Worm (Caenorhabditis elegans) whole organism, early embryonic: ENCODE data around the gene srsx-31.
"Not testable (repeated sequence)": the region's sequence is repeated elsewhere in the genome, so short reads cannot be mapped to it uniquely, and the experiment has no call there.

Experiments
- B0310.2 ChIP-seq: sonication (generic microtip); optimal IDR thresholded peaks from 2 replicates; lab custom pipeline; 2016; ENCODE audit warnings: mild to moderate bottlenecking, missing genetic modification characterization, missing compliant biosample characterization
- F13C5.2 ChIP-seq: sonication (generic microtip); optimal IDR thresholded peaks from 2 replicates; lab custom pipeline; 2017; ENCODE audit warnings: mild to moderate bottlenecking, missing genetic modification characterization, inconsistent platforms, missing compliant biosample characterization
- aly-1 ChIP-seq: sonication (generic microtip); optimal IDR thresholded peaks from 2 replicates; lab custom pipeline; 2016; ENCODE audit warnings: missing genetic modification characterization, missing compliant biosample characterization
- ama-1 ChIP-seq: fragments of 150-350 bp; optimal IDR thresholded peaks from 2 replicates; lab custom pipeline; 2014
- ceh-13 ChIP-seq: fragments of 200-800 bp; sonication (Bioruptor generic); optimal IDR thresholded peaks from 2 replicates; lab custom pipeline; 2018; ENCODE audit warnings: mild to moderate bottlenecking, missing genetic modification characterization, missing compliant biosample characterization
- ceh-36 ChIP-seq: sonication (generic microtip); optimal IDR thresholded peaks from 2 replicates; lab custom pipeline; 2016; ENCODE audit warnings: missing genetic modification characterization, inconsistent platforms, missing compliant biosample characterization
- ets-7 ChIP-seq: sonication (generic microtip); optimal IDR thresholded peaks from 2 replicates; lab custom pipeline; 2016; ENCODE audit warnings: missing genotype, missing genetic modification characterization, missing compliant biosample characterization
- flt-1 ChIP-seq: fragments of 200-800 bp; sonication (Bioruptor generic); IDR thresholded peaks from 2 replicates; pipeline ENCODE4 v1.3.6; 2022; ENCODE audit warnings: missing genetic modification characterization, missing compliant biosample characterization
- hmbx-1 ChIP-seq: sonication (generic microtip); optimal IDR thresholded peaks from 2 replicates; lab custom pipeline; 2016; ENCODE audit warnings: mild to moderate bottlenecking, missing genetic modification characterization, missing compliant biosample characterization
- hmg-4 ChIP-seq: fragments of 200-800 bp; sonication (Bioruptor generic); optimal IDR thresholded peaks from 2 replicates; lab custom pipeline; 2018; ENCODE audit warnings: mild to moderate bottlenecking, missing genetic modification characterization, missing compliant biosample characterization
- hnd-1 ChIP-seq: sonication (generic microtip); optimal IDR thresholded peaks from 2 replicates; lab custom pipeline; 2016; ENCODE audit warnings: missing genetic modification characterization, missing compliant biosample characterization
- pes-1 ChIP-seq: fragments of 200-800 bp; sonication (Bioruptor generic); IDR thresholded peaks from 2 replicates; pipeline ENCODE4 v1.3.6; 2022; ENCODE audit warnings: missing genetic modification reagents, missing genetic modification characterization, missing compliant biosample characterization
- scrt-1 ChIP-seq: fragments of 200-800 bp; sonication (Bioruptor generic); IDR thresholded peaks from 2 replicates; pipeline ENCODE4 v1.3.6; 2022; ENCODE audit warnings: missing genetic modification characterization, missing compliant biosample characterization
- sea-1 ChIP-seq: fragments of 200-800 bp; sonication (Bioruptor generic); conservative IDR thresholded peaks from 2 replicates; pipeline ENCODE4 v1.3.6; 2022; ENCODE audit warnings: missing genetic modification characterization, missing compliant biosample characterization
- tbx-11 ChIP-seq: fragments of 200-800 bp; sonication (Bioruptor generic); IDR thresholded peaks from 2 replicates; pipeline ENCODE4 v1.3.6; 2022; ENCODE audit warnings: missing genetic modification characterization, missing compliant biosample characterization
- tbx-37 ChIP-seq: fragments of 200-800 bp; sonication (Bioruptor generic); conservative IDR thresholded peaks from 2 replicates; pipeline ENCODE4 v1.3.6; 2022; ENCODE audit warnings: missing genetic modification reagents, missing genetic modification characterization, missing compliant biosample characterization
- tra-4 ChIP-seq: sonication (generic microtip); optimal IDR thresholded peaks from 2 replicates; lab custom pipeline; 2017; ENCODE audit warnings: missing genetic modification characterization, missing compliant biosample characterization

srsx-31 gene

ce11 chrV:11290888-11291287, 36.0 kb upstream of the srsx-31 start, which contains the start of gene C03E10.1:
Gene C03E10.1 (plus strand): TSS chrV:11291188.
- TF ChIP-seq ets-7 (tag; lab: Kevin White, UChicago) (no peak), hmbx-1 (tag; lab: Kevin White, UChicago) (no peak), hnd-1 (tag; lab: Kevin White, UChicago) (no peak), scrt-1 (GFP tag; lab: Robert Waterston, UW) (no peak), flt-1 (no peak)

ce11 chrV:11286114-11286513, 31.2 kb upstream of the srsx-31 start, which contains the start of gene C03E10.3:
Gene C03E10.3 (plus strand): TSS chrV:11286414.
- TF ChIP-seq ama-1 (lab: Kevin White, UChicago); flt-1; tbx-11 (GFP tag; lab: Robert Waterston, UW): not testable (repeated sequence)

- TF ChIP-seq tbx-11 (GFP tag; lab: Robert Waterston, UW), result no peak
- TF ChIP-seq ceh-36 (tag; lab: Kevin White, UChicago), result no peak
- TF ChIP-seq flt-1, result no peak
- no peak for TF ChIP-seq scrt-1 (GFP tag; lab: Robert Waterston, UW)
- no peak for TF ChIP-seq aly-1 (tag; lab: Kevin White, UChicago)
- TF ChIP-seq ets-7 (tag; lab: Kevin White, UChicago), result no peak
These were observed 27.4 kb upstream of the srsx-31 start, which contains the start of gene gly-20 for ce11 chrV:11282272-11282671. Gene gly-20 (plus strand): TSS chrV:11282572.

ce11 chrV:11281414-11282209, 26.7 kb upstream of the srsx-31 start:
- TF ChIP-seq ceh-13 (GFP tag; lab: Kevin White, UChicago), result no peak
- TF ChIP-seq hmg-4 (GFP tag; lab: Kevin White, UChicago), result peak; percentile 52

- TF ChIP-seq F13C5.2, result no peak
- no peak for TF ChIP-seq ets-7 (tag; lab: Kevin White, UChicago)
- TF ChIP-seq tbx-37 (GFP tag; lab: Robert Waterston, UW), result no peak
- TF ChIP-seq pes-1, result no peak
These were observed 24.7 kb upstream of the srsx-31 start for ce11 chrV:11279564-11279963.

- TF ChIP-seq scrt-1 (GFP tag; lab: Robert Waterston, UW) (no peak), pes-1 (no peak), tra-4 (tag; lab: Kevin White, UChicago) (no peak), F13C5.2 (no peak), ceh-36 (tag; lab: Kevin White, UChicago) (no peak), B0310.2 (tag; lab: Kevin White, UChicago) (no peak), hmg-4 (GFP tag; lab: Kevin White, UChicago) (no peak), hmbx-1 (tag; lab: Kevin White, UChicago) (no peak), aly-1 (tag; lab: Kevin White, UChicago) (no peak), ceh-13 (GFP tag; lab: Kevin White, UChicago) (no peak), tbx-37 (GFP tag; lab: Robert Waterston, UW) (no peak), hnd-1 (tag; lab: Kevin White, UChicago) (no peak), flt-1 (no peak)
These were observed 18.0 kb upstream of the srsx-31 start, which contains the start of gene clec-223 for ce11 chrV:11272848-11273247. Gene clec-223 (plus strand): TSS chrV:11273148.

ce11 chrV:11271051-11271450, 16.2 kb upstream of the srsx-31 start, which contains the start of gene clec-222:
Gene clec-222 (plus strand): TSS chrV:11271351.
- no peak for TF ChIP-seq sea-1
- TF ChIP-seq ceh-36 (tag; lab: Kevin White, UChicago), result no peak
- TF ChIP-seq tbx-11 (GFP tag; lab: Robert Waterston, UW), result no peak
- no peak for TF ChIP-seq ama-1 (lab: Kevin White, UChicago)
- TF ChIP-seq hnd-1 (tag; lab: Kevin White, UChicago), result no peak
- TF ChIP-seq tbx-37 (GFP tag; lab: Robert Waterston, UW), result no peak
- TF ChIP-seq aly-1 (tag; lab: Kevin White, UChicago), result no peak
- TF ChIP-seq B0310.2 (tag; lab: Kevin White, UChicago), result no peak
- no peak for TF ChIP-seq flt-1
- no peak for TF ChIP-seq pes-1
- no peak for TF ChIP-seq hmg-4 (GFP tag; lab: Kevin White, UChicago)
- no peak for TF ChIP-seq hmbx-1 (tag; lab: Kevin White, UChicago)
- no peak for TF ChIP-seq ets-7 (tag; lab: Kevin White, UChicago)
- no peak for TF ChIP-seq F13C5.2

ce11 chrV:11268791-11269190, 13.9 kb upstream of the srsx-31 start, which contains the start of gene str-115:
Gene str-115 (plus strand): TSS chrV:11269091.
- TF ChIP-seq tra-4 (tag; lab: Kevin White, UChicago) (no peak), flt-1 (no peak), scrt-1 (GFP tag; lab: Robert Waterston, UW) (no peak), tbx-37 (GFP tag; lab: Robert Waterston, UW) (no peak), ets-7 (tag; lab: Kevin White, UChicago) (no peak), tbx-11 (GFP tag; lab: Robert Waterston, UW) (no peak)
